Worm (Caenorhabditis elegans) whole organism, early embryonic: ENCODE data around the gene C15B12.4.

Experiments
- ama-1 ChIP-seq: fragments of 150-350 bp; optimal IDR thresholded peaks from 2 replicates; lab custom pipeline; 2014
- tbx-11 ChIP-seq: fragments of 200-800 bp; sonication (Bioruptor generic); IDR thresholded peaks from 2 replicates; pipeline ENCODE4 v1.3.6; 2022; ENCODE audit warnings: missing genetic modification characterization, missing compliant biosample characterization

ce11 chrX:6450839-6451491 lies 22.6 kb downstream of the C15B12.4 start, which contains the start of the genes grl-6 and K10C2.6:
- TF ChIP-seq ama-1 (lab: Kevin White, UChicago) (no peak), tbx-11 (GFP tag; lab: Robert Waterston, UW) (no peak)
